Fruit fly (Drosophila melanogaster) whole organism, prepupa: ENCODE data around the gene dos.
A peak's percentile ranks its signal among the peaks of the same experiment; 100 is the strongest.

Experiments used
- CG10631 ChIP-seq: fragments of 200-800 bp; sonication (Bioruptor generic); optimal IDR thresholded peaks from 2 replicates; lab custom pipeline; 2016; ENCODE audit warnings: missing biosample characterization, missing genetic modification characterization
- CG10669 ChIP-seq: fragments of 200-800 bp; sonication (Bioruptor generic); optimal IDR thresholded peaks from 3 replicates; lab custom pipeline; 2018; ENCODE audit warnings: missing biosample characterization, mild to moderate bottlenecking, missing genetic modification characterization, moderate library complexity
- CG11294 ChIP-seq: fragments of 200-800 bp; sonication (Bioruptor generic); IDR thresholded peaks from 2 replicates; pipeline ENCODE4 v1.3.6; 2022; ENCODE audit warnings: missing biosample characterization, missing genetic modification characterization
- CG11762 ChIP-seq: fragments of 200-800 bp; sonication (Bioruptor generic); optimal IDR thresholded peaks from 3 replicates; lab custom pipeline; 2016; ENCODE audit warnings: missing biosample characterization, missing genetic modification characterization; ENCODE audit not compliant: insufficient read depth
- CG11902 ChIP-seq: fragments of 200-800 bp; sonication (Bioruptor generic); optimal IDR thresholded peaks from 3 replicates; lab custom pipeline; 2016; ENCODE audit warnings: missing biosample characterization, missing genetic modification characterization
- CG15336 ChIP-seq: fragments of 200-800 bp; sonication (Bioruptor generic); IDR thresholded peaks from 2 replicates; pipeline ENCODE4 v1.3.6; 2022; ENCODE audit warnings: missing biosample characterization, missing genetic modification characterization
- CG1621 ChIP-seq: fragments of 200-800 bp; sonication (Bioruptor generic); optimal IDR thresholded peaks from 3 replicates; lab custom pipeline; 2018; ENCODE audit warnings: missing biosample characterization, mild to moderate bottlenecking, missing genetic modification characterization
- CG3032 ChIP-seq: fragments of 200-800 bp; optimal IDR thresholded peaks from 2 replicates; lab custom pipeline; 2019; ENCODE audit warnings: missing biosample characterization, mild to moderate bottlenecking, missing genetic modification characterization, moderate library complexity
- CG31627 ChIP-seq: fragments of 200-800 bp; sonication (Bioruptor generic); optimal IDR thresholded peaks from 3 replicates; lab custom pipeline; 2016; ENCODE audit warnings: missing biosample characterization, missing genetic modification characterization
- CG34406 ChIP-seq: fragments of 200-800 bp; sonication (Bioruptor generic); optimal IDR thresholded peaks from 3 replicates; lab custom pipeline; 2016; ENCODE audit warnings: missing biosample characterization, missing genetic modification characterization
- CG3919 ChIP-seq: fragments of 200-800 bp; sonication (Bioruptor generic); optimal IDR thresholded peaks from 3 replicates; lab custom pipeline; 2016; ENCODE audit warnings: missing biosample characterization, missing genetic modification characterization
- CG6163 ChIP-seq: fragments of 200-800 bp; sonication (Bioruptor generic); IDR thresholded peaks from 3 replicates; pipeline ENCODE4 v1.3.6; 2022; ENCODE audit warnings: missing biosample characterization, missing genetic modification characterization
- CG6276 ChIP-seq: fragments of 200-800 bp; sonication (Bioruptor generic); optimal IDR thresholded peaks from 2 replicates; lab custom pipeline; 2017; ENCODE audit warnings: missing biosample characterization, mild to moderate bottlenecking, missing genetic modification characterization
- CG6792 ChIP-seq: fragments of 200-800 bp; sonication (Bioruptor generic); optimal IDR thresholded peaks from 3 replicates; lab custom pipeline; 2016; ENCODE audit warnings: missing biosample characterization, missing genetic modification characterization
- CG6808 ChIP-seq: fragments of 200-800 bp; sonication (Bioruptor generic); optimal IDR thresholded peaks from 3 replicates; lab custom pipeline; 2017; ENCODE audit warnings: missing biosample characterization, missing genetic modification characterization, mild to moderate bottlenecking, moderate library complexity, missing genetic modification reagents
- CG6854 ChIP-seq: fragments of 200-800 bp; sonication (Bioruptor generic); optimal IDR thresholded peaks from 2 replicates; lab custom pipeline; 2017; ENCODE audit warnings: missing biosample characterization, mild to moderate bottlenecking, missing genetic modification characterization
- CG7368 ChIP-seq: fragments of 200-800 bp; sonication (Bioruptor generic); optimal IDR thresholded peaks from 3 replicates; lab custom pipeline; 2016; ENCODE audit warnings: missing biosample characterization, missing genetic modification characterization
- CG8319 ChIP-seq: fragments of 200-800 bp; sonication (Bioruptor generic); optimal IDR thresholded peaks from 3 replicates; lab custom pipeline; 2016; ENCODE audit warnings: missing biosample characterization, missing genetic modification characterization
- CG8632 ChIP-seq: fragments of 200-800 bp; sonication (Bioruptor generic); optimal IDR thresholded peaks from 3 replicates; lab custom pipeline; 2016; ENCODE audit warnings: missing biosample characterization, missing genetic modification characterization
- CG9139 ChIP-seq: fragments of 200-800 bp; sonication (Bioruptor generic); optimal IDR thresholded peaks from 3 replicates; lab custom pipeline; 2017; ENCODE audit warnings: missing biosample characterization, mild to moderate bottlenecking, missing genetic modification characterization
- Eip75B ChIP-seq: fragments of 200-800 bp; sonication (Bioruptor generic); optimal IDR thresholded peaks from 3 replicates; lab custom pipeline; 2016; ENCODE audit warnings: missing biosample characterization, missing genetic modification characterization
- Eip78C ChIP-seq: fragments of 200-800 bp; sonication (Bioruptor generic); peaks from one replicate; lab custom pipeline; 2016; ENCODE audit warnings: missing biosample characterization, missing genetic modification characterization
- Ets21C ChIP-seq: fragments of 200-800 bp; sonication (Bioruptor generic); optimal IDR thresholded peaks from 3 replicates; lab custom pipeline; 2016; ENCODE audit warnings: missing biosample characterization, missing genetic modification characterization
- Hr38 ChIP-seq: sonication (Bioruptor generic); optimal IDR thresholded peaks from 2 replicates; lab custom pipeline; 2016; ENCODE audit warnings: missing biosample characterization, missing genetic modification characterization
- Hr39 ChIP-seq: fragments of 200-800 bp; sonication (Bioruptor generic); optimal IDR thresholded peaks from 2 replicates; lab custom pipeline; 2016; ENCODE audit warnings: missing biosample characterization, missing genetic modification characterization
- Hr4 ChIP-seq: fragments of 200-800 bp; sonication (Bioruptor generic); optimal IDR thresholded peaks from 3 replicates; lab custom pipeline; 2016; ENCODE audit warnings: missing biosample characterization, missing genetic modification characterization
- Lpt ChIP-seq: fragments of 200-800 bp; sonication (Bioruptor generic); optimal IDR thresholded peaks from 3 replicates; lab custom pipeline; 2016; ENCODE audit warnings: missing biosample characterization, missing genetic modification characterization
- Met ChIP-seq: fragments of 200-800 bp; sonication (Bioruptor generic); optimal IDR thresholded peaks from 3 replicates; lab custom pipeline; 2016; ENCODE audit warnings: missing biosample characterization, missing genetic modification characterization
- Smox ChIP-seq: fragments of 200-800 bp; sonication (Bioruptor generic); optimal IDR thresholded peaks from 3 replicates; lab custom pipeline; 2016; ENCODE audit warnings: missing biosample characterization, missing genetic modification characterization
- Sox102F ChIP-seq: fragments of 200-800 bp; sonication (Bioruptor generic); optimal IDR thresholded peaks from 2 replicates; lab custom pipeline; 2016; ENCODE audit warnings: missing biosample characterization, mild to moderate bottlenecking, missing genetic modification characterization
- Sox14 ChIP-seq: fragments of 200-800 bp; sonication (Bioruptor generic); optimal IDR thresholded peaks from 3 replicates; lab custom pipeline; 2016; ENCODE audit warnings: missing biosample characterization, missing genetic modification characterization
- Sox15 ChIP-seq: fragments of 200-800 bp; sonication (Bioruptor generic); optimal IDR thresholded peaks from 3 replicates; lab custom pipeline; 2016; ENCODE audit warnings: missing biosample characterization, missing genetic modification characterization
- achi ChIP-seq: fragments of 200-800 bp; sonication (Bioruptor generic); optimal IDR thresholded peaks from 3 replicates; lab custom pipeline; 2016; ENCODE audit warnings: missing biosample characterization, missing genetic modification characterization
- acj6 ChIP-seq: fragments of 200-800 bp; sonication (Bioruptor generic); optimal IDR thresholded peaks from 3 replicates; lab custom pipeline; 2016; ENCODE audit warnings: missing biosample characterization, missing genetic modification characterization
- cyc ChIP-seq: fragments of 200-800 bp; sonication (Bioruptor generic); optimal IDR thresholded peaks from 3 replicates; lab custom pipeline; 2016; ENCODE audit warnings: missing biosample characterization, missing genetic modification characterization
- dac ChIP-seq: fragments of 200-800 bp; sonication (Bioruptor generic); optimal IDR thresholded peaks from 2 replicates; lab custom pipeline; 2017; ENCODE audit warnings: missing biosample characterization, mild to moderate bottlenecking, missing genetic modification characterization
- dsx ChIP-seq: fragments of 200-800 bp; optimal IDR thresholded peaks from 3 replicates; lab custom pipeline; 2019; ENCODE audit warnings: missing biosample characterization, mild to moderate bottlenecking, missing genetic modification characterization, moderate library complexity; ENCODE audit not compliant: poor library complexity, severe bottlenecking
- eg ChIP-seq: fragments of 200-800 bp; sonication (Bioruptor generic); IDR thresholded peaks from 3 replicates; pipeline ENCODE4 v1.3.6; 2022; ENCODE audit warnings: missing biosample characterization, missing genetic modification characterization
- esn ChIP-seq: fragments of 200-800 bp; sonication (Bioruptor generic); optimal IDR thresholded peaks from 2 replicates; lab custom pipeline; 2016; ENCODE audit warnings: missing biosample characterization, mild to moderate bottlenecking, missing genetic modification characterization, moderate library complexity
- fd59A ChIP-seq: fragments of 200-800 bp; sonication (Bioruptor generic); optimal IDR thresholded peaks from 2 replicates; lab custom pipeline; 2017; ENCODE audit warnings: missing biosample characterization, mild to moderate bottlenecking, missing genetic modification characterization, missing genetic modification reagents
- fd85E ChIP-seq: fragments of 200-800 bp; sonication (Bioruptor generic); optimal IDR thresholded peaks from 3 replicates; lab custom pipeline; 2016; ENCODE audit warnings: missing biosample characterization, missing genetic modification characterization
- fkh ChIP-seq: fragments of 200-800 bp; sonication (Bioruptor generic); optimal IDR thresholded peaks from 3 replicates; lab custom pipeline; 2017; ENCODE audit warnings: missing biosample characterization, mild to moderate bottlenecking, missing genetic modification characterization, moderate library complexity
- lz ChIP-seq: fragments of 200-800 bp; sonication (Bioruptor generic); optimal IDR thresholded peaks from 3 replicates; lab custom pipeline; 2016; ENCODE audit warnings: missing biosample characterization, missing genetic modification characterization
- net ChIP-seq: fragments of 200-800 bp; sonication (Bioruptor generic); optimal IDR thresholded peaks from 3 replicates; lab custom pipeline; 2016; ENCODE audit warnings: missing biosample characterization, missing genetic modification characterization
- pdm3 ChIP-seq: fragments of 200-800 bp; sonication (Bioruptor generic); optimal IDR thresholded peaks from 3 replicates; lab custom pipeline; 2016; ENCODE audit warnings: missing biosample characterization, missing genetic modification characterization
- salr ChIP-seq, 2 experiments: fragments of 200-800 bp; sonication (Bioruptor generic); optimal IDR thresholded peaks; 3 replicates each; lab custom pipeline; 2016 to 2018; ENCODE audit warnings: missing biosample characterization in 2 of 2, missing genetic modification characterization in 2 of 2, mild to moderate bottlenecking in 1 of 2
- spab ChIP-seq: fragments of 200-800 bp; sonication (Bioruptor generic); optimal IDR thresholded peaks from 2 replicates; lab custom pipeline; 2017; ENCODE audit warnings: missing biosample characterization, mild to moderate bottlenecking, missing genetic modification characterization, missing genetic modification reagents
- svp ChIP-seq: fragments of 200-800 bp; sonication (Bioruptor generic); peaks from one replicate; lab custom pipeline; 2016; ENCODE audit warnings: missing biosample characterization, missing genetic modification characterization
- vri ChIP-seq: fragments of 200-800 bp; sonication (Bioruptor generic); optimal IDR thresholded peaks from 3 replicates; lab custom pipeline; 2016; ENCODE audit warnings: missing biosample characterization, mild to moderate bottlenecking, missing genetic modification characterization

dos gene

DNA sequence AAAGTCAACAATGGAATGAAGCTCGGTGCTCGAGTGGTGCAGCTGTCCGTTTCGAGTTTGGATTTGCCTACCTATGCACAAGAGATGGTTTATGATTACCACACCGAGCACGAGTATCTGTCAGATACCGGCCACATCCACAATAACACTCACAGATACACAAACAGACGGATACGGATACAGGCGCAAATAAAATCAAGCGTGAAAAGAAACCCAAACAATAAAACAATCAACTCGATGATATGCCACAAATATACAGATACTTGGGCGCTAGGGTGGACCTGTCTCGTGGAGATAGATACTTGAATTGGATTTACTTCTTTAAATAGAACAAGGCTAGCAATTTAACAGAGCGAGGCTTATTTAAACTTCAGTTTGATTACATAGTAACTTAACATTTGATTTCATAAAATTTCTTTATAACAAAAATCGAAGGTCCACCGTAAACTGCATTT, 18.9 kb upstream of the dos start (continued):
- TF ChIP-seq eg (peak; percentile 87), Hr38 (no peak), Sox15 (GFP tag; lab: Kevin White, UChicago) (peak; percentile 65), Ets21C (GFP tag; lab: Kevin White, UChicago) (peak; percentile 79), CG11762 (GFP tag; lab: Kevin White, UChicago) (peak; percentile 83), svp (GFP tag; lab: Kevin White, UChicago) (peak; percentile 87), CG34406 (GFP tag; lab: Kevin White, UChicago) (peak; percentile 87), Met (GFP tag; lab: Kevin White, UChicago) (peak; percentile 88), CG6792 (GFP tag; lab: Kevin White, UChicago) (peak; percentile 82)

DNA sequence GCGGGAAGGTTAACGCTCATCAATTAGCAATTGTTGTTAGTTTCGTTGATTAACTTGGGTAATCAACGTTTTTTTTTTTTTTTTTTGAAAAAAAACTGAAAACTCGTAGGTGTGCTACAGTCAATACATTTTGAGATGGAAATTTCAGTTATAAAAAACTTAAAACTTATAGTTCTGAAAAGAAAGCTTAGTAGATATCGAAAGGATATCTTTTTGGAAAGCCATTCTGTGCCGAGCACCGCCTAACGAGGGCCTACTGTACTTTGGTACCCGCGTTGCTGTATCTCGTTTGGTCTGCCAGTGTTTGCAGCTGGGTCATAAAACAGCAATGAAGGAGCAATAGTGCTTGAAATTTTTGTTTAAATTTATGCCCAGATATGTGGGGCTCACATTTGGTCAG, 17.2 kb upstream of the dos start:
- TF ChIP-seq Smox: no peak
- TF ChIP-seq cyc (GFP tag; lab: Kevin White, UChicago): peak; percentile 49
- TF ChIP-seq Ets21C (GFP tag; lab: Kevin White, UChicago): no peak
- TF ChIP-seq salr (GFP tag; optimal IDR thresholded peaks at IDR 0.05; lab: Kevin White, UChicago): peak in 1 of 2 experiments; percentile 34
- no peak for TF ChIP-seq CG9139 (GFP tag; lab: Kevin White, UChicago)
- peak; percentile 79 for TF ChIP-seq Eip78C
- TF ChIP-seq Sox102F (GFP tag; lab: Kevin White, UChicago): no peak
- TF ChIP-seq CG6808 (GFP tag; lab: Kevin White, UChicago): no peak
- TF ChIP-seq fkh (GFP tag; lab: Kevin White, UChicago): no peak
- no peak for TF ChIP-seq CG10669 (GFP tag; lab: Kevin White, UChicago)
- TF ChIP-seq Sox14 (GFP tag; lab: Kevin White, UChicago): no peak
- peak; percentile 20 for TF ChIP-seq net (GFP tag; lab: Kevin White, UChicago)
- no peak for TF ChIP-seq Sox15 (GFP tag; lab: Kevin White, UChicago)
- no peak for TF ChIP-seq CG6792 (GFP tag; lab: Kevin White, UChicago)
- TF ChIP-seq CG11902 (GFP tag; lab: Kevin White, UChicago): peak; percentile 41
- TF ChIP-seq dac: peak; percentile 55
- TF ChIP-seq CG34406 (GFP tag; lab: Kevin White, UChicago): no peak
- TF ChIP-seq CG1621 (tag; lab: Kevin White, UChicago): no peak
- TF ChIP-seq Hr4 (GFP tag; lab: Kevin White, UChicago): peak; percentile 62
- no peak for TF ChIP-seq Hr38
- no peak for TF ChIP-seq CG3032 (tag; lab: Kevin White, UChicago)
- TF ChIP-seq CG11762 (GFP tag; lab: Kevin White, UChicago): peak; percentile 24
- TF ChIP-seq Met (GFP tag; lab: Kevin White, UChicago): no peak
- TF ChIP-seq pdm3: peak; percentile 45
- no peak for TF ChIP-seq lz
- TF ChIP-seq esn (GFP tag; lab: Kevin White, UChicago): no peak
- peak; percentile 15 for TF ChIP-seq CG10631
- no peak for TF ChIP-seq spab (GFP tag; lab: Kevin White, UChicago)
- no peak for TF ChIP-seq fd85E (GFP tag; lab: Kevin White, UChicago)
- no peak for TF ChIP-seq vri (GFP tag; lab: Kevin White, UChicago)
- peak; percentile 69 for TF ChIP-seq CG3919 (GFP tag; lab: Kevin White, UChicago)
- TF ChIP-seq svp (GFP tag; lab: Kevin White, UChicago): peak; percentile 65
- no peak for TF ChIP-seq CG31627 (GFP tag; lab: Kevin White, UChicago)
- no peak for TF ChIP-seq CG6854
- peak; percentile 2 for TF ChIP-seq CG8319 (GFP tag; lab: Kevin White, UChicago)
- TF ChIP-seq acj6: no peak
- TF ChIP-seq achi: peak; percentile 37
- no peak for TF ChIP-seq dsx (GFP tag; lab: Kevin White, UChicago)
- peak; percentile 81 for TF ChIP-seq CG11294
- peak; percentile 79 for TF ChIP-seq CG15336 (GFP tag; lab: Robert Waterston, UW)
- TF ChIP-seq CG6163 (GFP tag; lab: Robert Waterston, UW): peak; percentile 79
- peak; percentile 22 for TF ChIP-seq Lpt (GFP tag; lab: Kevin White, UChicago)
- TF ChIP-seq Hr39: no peak
- TF ChIP-seq CG6276 (GFP tag; lab: Kevin White, UChicago): peak; percentile 80
- TF ChIP-seq fd59A: no peak
- TF ChIP-seq CG7368 (GFP tag; lab: Kevin White, UChicago): peak; percentile 32
- TF ChIP-seq CG8632 (GFP tag; lab: Kevin White, UChicago): no peak
- no peak for TF ChIP-seq Eip75B (GFP tag; lab: Kevin White, UChicago)
